Fruit fly (Drosophila melanogaster): ENCODE data around the gene Ada3.

Gene Ada3

DNA sequence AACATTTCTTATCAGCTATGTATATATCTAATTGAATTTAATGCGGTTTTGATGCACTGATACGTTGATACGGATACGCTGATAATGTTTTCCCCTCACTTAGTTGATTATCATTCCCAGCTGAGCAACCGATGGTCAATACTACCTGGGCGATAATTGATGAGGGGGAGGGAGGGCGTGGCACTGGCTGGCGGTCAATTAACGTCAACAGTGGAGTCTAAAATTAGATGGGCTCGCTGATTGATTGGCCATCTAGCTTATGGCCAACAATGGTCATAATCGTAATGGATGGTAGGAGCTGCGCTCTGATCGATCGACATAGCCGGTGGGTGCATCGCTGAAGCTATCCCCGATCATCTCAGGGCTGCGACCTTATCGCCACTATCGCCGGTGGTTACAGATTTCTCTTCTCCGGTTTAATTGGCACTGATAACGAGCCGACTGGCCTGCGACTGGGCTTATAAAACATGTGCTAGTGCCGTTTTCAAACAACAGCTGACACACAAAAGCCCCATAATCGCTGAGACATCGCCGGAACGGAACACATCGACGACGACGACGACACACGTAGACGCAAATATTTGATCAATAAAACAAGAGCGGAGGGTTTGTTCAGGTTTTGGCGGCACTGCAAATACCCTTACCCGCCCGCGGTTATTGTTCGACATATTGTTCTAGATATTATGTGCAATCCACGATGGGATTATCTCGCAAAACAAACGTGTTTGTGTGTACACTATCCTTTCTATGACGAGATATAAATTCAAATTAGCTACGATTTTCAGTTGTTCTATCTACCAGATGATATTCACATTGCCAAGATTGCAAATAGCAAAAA is 1.8 kb upstream of the Ada3 start (continued):
- TF ChIP-seq CG12659 (GFP tag; optimal IDR thresholded peaks at IDR 0.05) (no peak), CG12219 (GFP tag; optimal IDR thresholded peaks at IDR 0.05) (peak; percentile 4), HLH3B (GFP tag; IDR thresholded peaks at IDR 0.05) (no peak), CG10147 (GFP tag; optimal IDR thresholded peaks at IDR 0.05) (no peak), CG13123 (GFP tag; optimal IDR thresholded peaks at IDR 0.05) (no peak), vfl (GFP tag; optimal IDR thresholded peaks at IDR 0.05) (no peak), CG12391 (tag; optimal IDR thresholded peaks at IDR 0.05) (no peak), tll (GFP tag; optimal IDR thresholded peaks at IDR 0.05) (no peak), amos (GFP tag; IDR thresholded peaks at IDR 0.05; ENCODE audit: partially characterized antibody) (no peak), CG12769 (tag; optimal IDR thresholded peaks at IDR 0.05) (peak; percentile 25), tx (GFP tag; optimal IDR thresholded peaks at IDR 0.05) (no peak), tin (GFP tag; optimal IDR thresholded peaks at IDR 0.05) (no peak), tgo (GFP tag; IDR thresholded peaks at IDR 0.05) (no peak), Xrp1 (GFP tag; IDR thresholded peaks at IDR 0.05) (0 out of 2 replicates have a peak, but pooled peaks have one; percentile 19), CG14710 (tag; optimal IDR thresholded peaks at IDR 0.05) (no peak), CG18262 (tag; optimal IDR thresholded peaks at IDR 0.05) (no peak), CG8089 (GFP tag; optimal IDR thresholded peaks at IDR 0.05) (no peak), dpn (GFP tag; optimal IDR thresholded peaks at IDR 0.05) (no peak), Med (GFP tag) (peak; percentile 54), onecut (GFP tag; IDR thresholded peaks at IDR 0.05) (no peak), CG6813 (GFP tag; optimal IDR thresholded peaks at IDR 0.05) (peak; percentile 26), hb (GFP tag; IDR thresholded peaks at IDR 0.05; ENCODE audit: partially characterized antibody) (no peak), Side (GFP tag; optimal IDR thresholded peaks at IDR 0.05) (no peak), CG2712 (tag; optimal IDR thresholded peaks at IDR 0.05) (no peak), HLH4C (GFP tag; IDR thresholded peaks at IDR 0.05; ENCODE audit: partially characterized antibody) (no peak), CG17912 (GFP tag; optimal IDR thresholded peaks at IDR 0.05) (no peak), Hey (tag; optimal IDR thresholded peaks at IDR 0.05) (no peak), zfh1 (GFP tag; IDR thresholded peaks at IDR 0.05) (no peak), CG15011 (GFP tag; optimal IDR thresholded peaks at IDR 0.05) (no peak), NC2α (GFP tag; optimal IDR thresholded peaks at IDR 0.05) (no peak), jing (GFP tag; optimal IDR thresholded peaks at IDR 0.05) (no peak), kah (GFP tag; optimal IDR thresholded peaks at IDR 0.05) (no peak), chif (GFP tag; optimal IDR thresholded peaks at IDR 0.05) (no peak), Blimp-1 (GFP tag; optimal IDR thresholded peaks at IDR 0.05) (no peak), Nf-YB (GFP tag; optimal IDR thresholded peaks at IDR 0.05) (no peak), MTF-1 (GFP tag; optimal IDR thresholded peaks at IDR 0.05; ENCODE audit: borderline replicate concordance) (no peak), CG13424 (tag; optimal IDR thresholded peaks at IDR 0.05) (no peak), CG16779 (GFP tag; IDR thresholded peaks at IDR 0.05) (no peak), mld (GFP tag; IDR thresholded peaks at IDR 0.05; ENCODE audit: partially characterized antibody) (no peak), ttk (GFP tag; IDR thresholded peaks at IDR 0.05) (no peak), vvl (GFP tag; IDR thresholded peaks at IDR 0.05) (no peak), CG14441 (GFP tag; IDR thresholded peaks at IDR 0.05) (no peak), sisA (GFP tag; IDR thresholded peaks at IDR 0.05) (no peak), Taf1 (GFP tag; IDR thresholded peaks at IDR 0.05) (no peak), Lpt (GFP tag; optimal IDR thresholded peaks at IDR 0.05) (no peak), Poxn (GFP tag; IDR thresholded peaks at IDR 0.05) (no peak), CG4730 (GFP tag; IDR thresholded peaks at IDR 0.05) (no peak), CG11723 (GFP tag; optimal IDR thresholded peaks at IDR 0.05) (no peak), CG4328 (GFP tag; optimal IDR thresholded peaks at IDR 0.05) (no peak)

Measured in whole organism, embryonic.